Worm (Caenorhabditis elegans) whole organism, mixed stage, embryonic: ENCODE data around the gene ZK593.3.

Source experiments
- M03D4.4 ChIP-seq: sonication (generic microtip); optimal IDR thresholded peaks from 2 replicates; lab custom pipeline; 2017; ENCODE audit warnings: mild to moderate bottlenecking, missing genetic modification characterization, missing compliant biosample characterization
- blmp-1 ChIP-seq: fragments of 150-350 bp; optimal IDR thresholded peaks from 2 replicates; lab custom pipeline; 2014; ENCODE audit warnings: missing biosample characterization, missing genetic modification characterization
- ceh-39 ChIP-seq: fragments of 150-350 bp; optimal IDR thresholded peaks from 2 replicates; lab custom pipeline; 2014; ENCODE audit warnings: missing biosample characterization, missing genetic modification characterization
- ceh-43 ChIP-seq: fragments of 200-800 bp; sonication (Bioruptor generic); optimal IDR thresholded peaks from 2 replicates; lab custom pipeline; 2018; ENCODE audit warnings: mild to moderate bottlenecking, missing genetic modification characterization, moderate library complexity, missing compliant biosample characterization
- ceh-83 ChIP-seq: fragments of 200-800 bp; sonication (Bioruptor generic); optimal IDR thresholded peaks from 2 replicates; lab custom pipeline; 2018; ENCODE audit warnings: mild to moderate bottlenecking, missing genetic modification characterization, missing compliant biosample characterization
- ces-1 ChIP-seq: fragments of 150-350 bp; optimal IDR thresholded peaks from 2 replicates; lab custom pipeline; 2014; ENCODE audit warnings: missing biosample characterization, missing genetic modification reagents, missing genetic modification characterization
- cnd-1 ChIP-seq: fragments of 200-800 bp; sonication (Bioruptor generic); optimal IDR thresholded peaks from 2 replicates; lab custom pipeline; 2018; ENCODE audit warnings: mild to moderate bottlenecking, missing genetic modification characterization, missing compliant biosample characterization
- drap-1 ChIP-seq: fragments of 200-800 bp; sonication (Bioruptor generic); optimal IDR thresholded peaks from 3 replicates; lab custom pipeline; 2018; ENCODE audit warnings: mild to moderate bottlenecking, missing genetic modification characterization, missing compliant biosample characterization
- elt-3 ChIP-seq: fragments of 150-350 bp; optimal IDR thresholded peaks from 2 replicates; lab custom pipeline; 2014; ENCODE audit warnings: missing biosample characterization, missing genetic modification characterization
- ham-2 ChIP-seq: fragments of 200-800 bp; sonication (Bioruptor generic); optimal IDR thresholded peaks from 2 replicates; lab custom pipeline; 2018; ENCODE audit warnings: mild to moderate bottlenecking, missing genetic modification characterization, missing compliant biosample characterization
- hlh-1 ChIP-seq: fragments of 150-350 bp; optimal IDR thresholded peaks from 2 replicates; lab custom pipeline; 2014; ENCODE audit warnings: missing biosample characterization, missing genetic modification reagents, missing genetic modification characterization
- lin-13 ChIP-seq: fragments of 150-350 bp; optimal IDR thresholded peaks from 2 replicates; lab custom pipeline; 2014; ENCODE audit warnings: missing biosample characterization, missing genetic modification characterization
- lin-32 ChIP-seq: fragments of 200-800 bp; sonication (Bioruptor generic); optimal IDR thresholded peaks from 2 replicates; lab custom pipeline; 2018; ENCODE audit warnings: mild to moderate bottlenecking, missing genetic modification characterization, missing compliant biosample characterization
- lsy-2 ChIP-seq: fragments of 150-350 bp; optimal IDR thresholded peaks from 2 replicates; lab custom pipeline; 2014; ENCODE audit warnings: missing biosample characterization, missing genetic modification characterization
- mep-1 ChIP-seq: fragments of 150-350 bp; optimal IDR thresholded peaks from 2 replicates; lab custom pipeline; 2017; ENCODE audit warnings: missing biosample characterization, missing genetic modification reagents, missing genetic modification characterization, inconsistent platforms
- mls-2 ChIP-seq: sonication (generic microtip); optimal IDR thresholded peaks from 2 replicates; lab custom pipeline; 2016; ENCODE audit warnings: mild to moderate bottlenecking, missing genetic modification characterization, moderate library complexity, missing compliant biosample characterization
- nhr-12 ChIP-seq: fragments of 150-350 bp; optimal IDR thresholded peaks from 2 replicates; lab custom pipeline; 2014; ENCODE audit warnings: missing biosample characterization, missing genetic modification characterization
- nhr-2 ChIP-seq: fragments of 150-350 bp; optimal IDR thresholded peaks from 2 replicates; lab custom pipeline; 2014; ENCODE audit warnings: missing biosample characterization, missing genetic modification characterization
- nhr-237 ChIP-seq: fragments of 150-350 bp; optimal IDR thresholded peaks from 2 replicates; lab custom pipeline; 2014; ENCODE audit warnings: missing biosample characterization, missing genetic modification characterization
- nhr-28 ChIP-seq: fragments of 150-350 bp; optimal IDR thresholded peaks from 2 replicates; lab custom pipeline; 2014; ENCODE audit warnings: missing biosample characterization, missing genetic modification characterization
- nhr-76 ChIP-seq: sonication (generic microtip); optimal IDR thresholded peaks from 2 replicates; lab custom pipeline; 2017; ENCODE audit warnings: missing biosample characterization, missing genetic modification characterization
- pha-4 ChIP-seq: fragments of 150-350 bp; optimal IDR thresholded peaks from 2 replicates; lab custom pipeline; 2018; ENCODE audit warnings: missing biosample characterization, missing genetic modification reagents, missing genetic modification characterization
- sem-2 ChIP-seq: fragments of 200-800 bp; sonication (Bioruptor generic); optimal IDR thresholded peaks from 2 replicates; lab custom pipeline; 2018; ENCODE audit warnings: mild to moderate bottlenecking, missing genetic modification characterization, missing compliant biosample characterization
- snpc-4 ChIP-seq: fragments of 150-350 bp; optimal IDR thresholded peaks from 2 replicates; lab custom pipeline; 2014; ENCODE audit warnings: missing biosample characterization, missing genetic modification characterization
- sptf-1 ChIP-seq: sonication (generic microtip); optimal IDR thresholded peaks from 2 replicates; lab custom pipeline; 2017; ENCODE audit warnings: mild to moderate bottlenecking, missing genetic modification characterization, moderate library complexity, missing compliant biosample characterization
- tbx-8 ChIP-seq: fragments of 200-800 bp; sonication (Bioruptor generic); optimal IDR thresholded peaks from 2 replicates; lab custom pipeline; 2018; ENCODE audit warnings: mild to moderate bottlenecking, missing genetic modification characterization, moderate library complexity, missing compliant biosample characterization
- unc-120 ChIP-seq: sonication (generic microtip); optimal IDR thresholded peaks from 2 replicates; lab custom pipeline; 2017; ENCODE audit warnings: missing genetic modification characterization, missing compliant biosample characterization; ENCODE audit not compliant: poor library complexity, severe bottlenecking
- unc-39 ChIP-seq: fragments of 150-350 bp; optimal IDR thresholded peaks from 2 replicates; lab custom pipeline; 2014; ENCODE audit warnings: missing biosample characterization, missing genetic modification characterization
- unc-62 ChIP-seq: fragments of 150-350 bp; optimal IDR thresholded peaks from 2 replicates; lab custom pipeline; 2014; ENCODE audit warnings: missing biosample characterization, missing genetic modification reagents, missing genetic modification characterization
- zip-8 ChIP-seq: fragments of 150-350 bp; optimal IDR thresholded peaks from 2 replicates; lab custom pipeline; 2014; ENCODE audit warnings: missing biosample characterization, missing genetic modification characterization
- ztf-11 ChIP-seq: fragments of 150-350 bp; optimal IDR thresholded peaks from 2 replicates; lab custom pipeline; 2014; ENCODE audit warnings: missing biosample characterization, missing genetic modification characterization

Gene ZK593.3

ce11 chrIV:10915388-10915787 lies at the start of gene ZK593.3:
ZK593.3 (plus strand) TSS chrIV:10915688.
- no peak for TF ChIP-seq M03D4.4
- TF ChIP-seq nhr-76 = no peak
- no peak for TF ChIP-seq nhr-28 (tag; lab: Kevin White, UChicago)
- no peak for TF ChIP-seq nhr-237
- TF ChIP-seq lin-32 (GFP tag; lab: Kevin White, UChicago) = no peak
- TF ChIP-seq ceh-83 = no peak
- TF ChIP-seq sem-2 (GFP tag; lab: Kevin White, UChicago) = no peak
- no peak for TF ChIP-seq ceh-39 (tag; lab: Kevin White, UChicago)
- TF ChIP-seq nhr-12 (tag; lab: Kevin White, UChicago) = no peak
- TF ChIP-seq tbx-8 (GFP tag; lab: Kevin White, UChicago) = no peak
- no peak for TF ChIP-seq unc-39
- TF ChIP-seq unc-62 (GFP tag; lab: Kevin White, UChicago) = no peak

ce11 chrIV:10867370-10868146 lies 47.9 kb upstream of the ZK593.3 start:
- peak; percentile 59 for TF ChIP-seq pha-4
- TF ChIP-seq tbx-8 (GFP tag; lab: Kevin White, UChicago) = no peak
- peak; percentile 18 for TF ChIP-seq ces-1
- no peak for TF ChIP-seq blmp-1
- TF ChIP-seq ham-2 (GFP tag; lab: Kevin White, UChicago) = peak; percentile 47
- peak; percentile 2 for TF ChIP-seq hlh-1 (tag; lab: Kevin White, UChicago)
- TF ChIP-seq M03D4.4 = no peak
- TF ChIP-seq sem-2 (GFP tag; lab: Kevin White, UChicago) = no peak
- TF ChIP-seq ztf-11 (tag; lab: Kevin White, UChicago) = no peak
- TF ChIP-seq unc-120 (tag; lab: Kevin White, UChicago) = no peak
- TF ChIP-seq lin-32 (GFP tag; lab: Kevin White, UChicago) = no peak
- peak; percentile 72 for TF ChIP-seq ceh-43
- no peak for TF ChIP-seq lin-13 (tag; lab: Kevin White, UChicago)
- no peak for TF ChIP-seq elt-3 (tag; lab: Kevin White, UChicago)
- TF ChIP-seq sptf-1 (tag; lab: Kevin White, UChicago) = no peak
- TF ChIP-seq mls-2 (tag; lab: Kevin White, UChicago) = peak; percentile 71
- TF ChIP-seq snpc-4 (tag; lab: Kevin White, UChicago) = no peak
- no peak for TF ChIP-seq zip-8

ce11 chrIV:10868629-10869251 lies 46.7 kb upstream of the ZK593.3 start, which contains the start of gene F13E9.11:
F13E9.11 (minus strand) TSS chrIV:10869135.
- no peak for TF ChIP-seq sptf-1 (tag; lab: Kevin White, UChicago)
- no peak for TF ChIP-seq lin-32 (GFP tag; lab: Kevin White, UChicago)
- peak; percentile 71 for TF ChIP-seq cnd-1 (tag; lab: Kevin White, UChicago)
- TF ChIP-seq tbx-8 (GFP tag; lab: Kevin White, UChicago) = no peak
- no peak for TF ChIP-seq hlh-1 (tag; lab: Kevin White, UChicago)
- no peak for TF ChIP-seq ham-2 (GFP tag; lab: Kevin White, UChicago)
- no peak for TF ChIP-seq ceh-39 (tag; lab: Kevin White, UChicago)
- TF ChIP-seq ztf-11 (tag; lab: Kevin White, UChicago) = peak; percentile 7
- no peak for TF ChIP-seq unc-62 (GFP tag; lab: Kevin White, UChicago)
- no peak for TF ChIP-seq ceh-43
- TF ChIP-seq drap-1 (GFP tag; lab: Kevin White, UChicago) = no peak
- peak; percentile 37 for TF ChIP-seq ces-1
- TF ChIP-seq lsy-2 (tag; lab: Kevin White, UChicago) = no peak
- TF ChIP-seq mep-1 (tag; lab: Kevin White, UChicago) = peak; percentile 43
- TF ChIP-seq nhr-2 (tag; lab: Kevin White, UChicago) = no peak
- no peak for TF ChIP-seq lin-13 (tag; lab: Kevin White, UChicago)

- TF ChIP-seq nhr-2 (tag; lab: Kevin White, UChicago) (peak; percentile 28), lin-13 (tag; lab: Kevin White, UChicago) (no peak), unc-120 (tag; lab: Kevin White, UChicago) (no peak), ces-1 (no peak)
Observed at ce11 chrIV:10869642-10870041, 45.8 kb upstream of the ZK593.3 start.
